Fruit fly (Drosophila melanogaster) whole organism, prepupa: ENCODE data around the gene Sc2.

Experiments
- CG10631 ChIP-seq: fragments of 200-800 bp; sonication (Bioruptor generic); optimal IDR thresholded peaks from 2 replicates; lab custom pipeline; 2016; ENCODE audit warnings: missing biosample characterization, missing genetic modification characterization
- CG3919 ChIP-seq: fragments of 200-800 bp; sonication (Bioruptor generic); optimal IDR thresholded peaks from 3 replicates; lab custom pipeline; 2016; ENCODE audit warnings: missing biosample characterization, missing genetic modification characterization
- CG6854 ChIP-seq: fragments of 200-800 bp; sonication (Bioruptor generic); optimal IDR thresholded peaks from 2 replicates; lab custom pipeline; 2017; ENCODE audit warnings: missing biosample characterization, mild to moderate bottlenecking, missing genetic modification characterization
- CG9139 ChIP-seq: fragments of 200-800 bp; sonication (Bioruptor generic); optimal IDR thresholded peaks from 3 replicates; lab custom pipeline; 2017; ENCODE audit warnings: missing biosample characterization, mild to moderate bottlenecking, missing genetic modification characterization
- Eip93F ChIP-seq: fragments of 200-800 bp; sonication (Bioruptor generic); optimal IDR thresholded peaks from 2 replicates; lab custom pipeline; 2016; ENCODE audit warnings: missing biosample characterization, mild to moderate bottlenecking, missing genetic modification characterization
- Ets21C ChIP-seq: fragments of 200-800 bp; sonication (Bioruptor generic); optimal IDR thresholded peaks from 3 replicates; lab custom pipeline; 2016; ENCODE audit warnings: missing biosample characterization, missing genetic modification characterization
- Gug ChIP-seq: fragments of 200-800 bp; sonication (Bioruptor generic); IDR thresholded peaks from 2 replicates; pipeline ENCODE4 v1.3.6; 2022; ENCODE audit warnings: missing biosample characterization, missing genetic modification characterization
- Lpt ChIP-seq: fragments of 200-800 bp; sonication (Bioruptor generic); optimal IDR thresholded peaks from 3 replicates; lab custom pipeline; 2016; ENCODE audit warnings: missing biosample characterization, missing genetic modification characterization
- OdsH ChIP-seq: fragments of 200-800 bp; sonication (Bioruptor generic); optimal IDR thresholded peaks from 3 replicates; lab custom pipeline; 2016; ENCODE audit warnings: missing biosample characterization, missing genetic modification characterization
- Smox ChIP-seq: fragments of 200-800 bp; sonication (Bioruptor generic); optimal IDR thresholded peaks from 3 replicates; lab custom pipeline; 2016; ENCODE audit warnings: missing biosample characterization, missing genetic modification characterization
- dsx ChIP-seq: fragments of 200-800 bp; optimal IDR thresholded peaks from 3 replicates; lab custom pipeline; 2019; ENCODE audit warnings: missing biosample characterization, mild to moderate bottlenecking, missing genetic modification characterization, moderate library complexity; ENCODE audit not compliant: poor library complexity, severe bottlenecking
- salr ChIP-seq, 2 experiments: fragments of 200-800 bp; sonication (Bioruptor generic); optimal IDR thresholded peaks; 3 replicates each; lab custom pipeline; 2016 to 2018; ENCODE audit warnings: missing biosample characterization in 2 of 2, missing genetic modification characterization in 2 of 2, mild to moderate bottlenecking in 1 of 2

DNA sequence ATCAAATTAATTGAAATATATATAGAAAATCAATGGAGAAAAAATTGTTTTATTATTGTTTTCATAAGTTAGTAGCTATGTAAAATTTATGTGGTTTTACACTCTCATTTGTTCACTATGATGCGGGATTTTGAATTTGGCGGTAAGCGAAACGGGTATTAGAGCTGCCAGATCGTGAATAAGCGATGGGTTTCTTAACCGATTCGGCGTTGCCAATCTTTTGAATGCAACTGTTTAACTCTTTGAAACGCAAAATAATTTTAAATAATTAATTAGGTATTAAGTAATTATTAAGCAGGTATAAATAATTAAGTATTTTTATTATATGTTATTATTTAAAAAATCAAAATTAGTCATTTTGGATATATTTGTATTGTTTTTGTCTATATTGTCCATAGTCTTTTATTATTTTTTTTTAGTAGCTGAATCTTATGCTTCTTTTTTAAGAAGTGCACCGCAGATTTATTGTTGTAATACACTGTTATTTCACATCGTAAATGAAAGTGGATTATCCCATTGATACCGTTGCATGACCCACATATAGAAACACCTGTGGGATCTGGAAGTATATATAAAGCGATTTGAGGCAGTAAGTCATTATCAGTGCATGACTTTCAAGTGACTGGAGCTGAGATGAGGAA, 44.1 kb downstream of the Sc2 start, which contains the start of gene CG10853:
- TF ChIP-seq Lpt (no peak), salr (GFP tag; optimal IDR thresholded peaks at IDR 0.05; lab: Kevin White, UChicago) (no peak), Smox (GFP tag; lab: Kevin White, UChicago) (no peak), CG3919 (GFP tag; lab: Kevin White, UChicago) (no peak), Gug (GFP tag; lab: Robert Waterston, UW) (no peak), OdsH (GFP tag; lab: Kevin White, UChicago) (no peak), dsx (GFP tag; lab: Kevin White, UChicago) (peak; percentile 14), CG6854 (GFP tag; lab: Kevin White, UChicago) (no peak), CG10631 (no peak), Eip93F (no peak), CG9139 (no peak), Ets21C (GFP tag; lab: Kevin White, UChicago) (no peak)
